Worm (Caenorhabditis elegans) whole organism, L3 larva: Measurements from ENCODE around the gene srh-290.

ENCODE experiments used
- R02D3.7 ChIP-seq: fragments of 150-350 bp; optimal IDR thresholded peaks from 2 replicates; lab custom pipeline; 2014; ENCODE audit warnings: missing biosample characterization, missing genetic modification characterization
- aly-2 ChIP-seq: fragments of 150-350 bp; optimal IDR thresholded peaks from 2 replicates; lab custom pipeline; 2014; ENCODE audit warnings: missing biosample characterization, missing genetic modification characterization
- ama-1 ChIP-seq: fragments of 150-350 bp; optimal IDR thresholded peaks from 2 replicates; lab custom pipeline; 2018
- ceh-28 ChIP-seq: fragments of 150-350 bp; optimal IDR thresholded peaks from 2 replicates; lab custom pipeline; 2014; ENCODE audit warnings: missing biosample characterization, missing genetic modification reagents, missing genetic modification characterization
- ceh-82 ChIP-seq: fragments of 150-350 bp; optimal IDR thresholded peaks from 2 replicates; lab custom pipeline; 2014; ENCODE audit warnings: missing biosample characterization, missing genetic modification characterization
- egl-27 ChIP-seq: sonication (generic microtip); optimal IDR thresholded peaks from 4 replicates; lab custom pipeline; 2017; ENCODE audit warnings: missing biosample characterization, missing genetic modification reagents, missing genetic modification characterization
- elt-1 ChIP-seq: fragments of 150-350 bp; optimal IDR thresholded peaks from 2 replicates; lab custom pipeline; 2014; ENCODE audit warnings: missing biosample characterization, missing genetic modification characterization
- elt-2 ChIP-seq: sonication (generic microtip); optimal IDR thresholded peaks from 2 replicates; lab custom pipeline; 2016; ENCODE audit warnings: missing genetic modification reagents, mild to moderate bottlenecking, missing genetic modification characterization, missing compliant biosample characterization
- eor-1 ChIP-seq, 2 experiments: fragments of 150-350 bp; optimal IDR thresholded peaks; 2 replicates each; lab custom pipeline; 2014 to 2018; ENCODE audit warnings: missing biosample characterization in 2 of 2, missing genetic modification characterization in 2 of 2
- fkh-10 ChIP-seq: sonication (generic microtip); optimal IDR thresholded peaks from 2 replicates; lab custom pipeline; 2017; ENCODE audit warnings: missing biosample characterization, missing genetic modification reagents, missing genetic modification characterization
- fos-1 ChIP-seq: fragments of 150-350 bp; optimal IDR thresholded peaks from 2 replicates; lab custom pipeline; 2014; ENCODE audit warnings: missing biosample characterization, missing genetic modification characterization
- hmg-11 ChIP-seq: sonication (generic microtip); optimal IDR thresholded peaks from 2 replicates; lab custom pipeline; 2016; ENCODE audit warnings: missing genetic modification characterization, missing compliant biosample characterization
- jun-1 ChIP-seq: fragments of 150-350 bp; optimal IDR thresholded peaks from 2 replicates; lab custom pipeline; 2014; ENCODE audit warnings: missing biosample characterization, missing genetic modification reagents, missing genetic modification characterization
- lin-15B ChIP-seq: fragments of 150-350 bp; optimal IDR thresholded peaks from 2 replicates; lab custom pipeline; 2014; ENCODE audit warnings: missing biosample characterization, missing genetic modification characterization
- lsy-12 ChIP-seq: sonication (generic microtip); optimal IDR thresholded peaks from 2 replicates; lab custom pipeline; 2016; ENCODE audit warnings: mild to moderate bottlenecking, missing genetic modification characterization, missing compliant biosample characterization
- mdl-1 ChIP-seq: fragments of 150-350 bp; optimal IDR thresholded peaks from 2 replicates; lab custom pipeline; 2014; ENCODE audit warnings: missing biosample characterization, missing genetic modification characterization
- mml-1 ChIP-seq: fragments of 150-350 bp; sonication (generic microtip); optimal IDR thresholded peaks from 3 replicates; lab custom pipeline; 2014; ENCODE audit warnings: missing biosample characterization, missing genetic modification characterization
- nhr-11 ChIP-seq: fragments of 150-350 bp; optimal IDR thresholded peaks from 2 replicates; lab custom pipeline; 2014; ENCODE audit warnings: missing biosample characterization, missing genetic modification characterization
- nhr-12 ChIP-seq: fragments of 150-350 bp; optimal IDR thresholded peaks from 2 replicates; lab custom pipeline; 2014; ENCODE audit warnings: missing biosample characterization, missing genetic modification characterization
- nhr-23 ChIP-seq: fragments of 150-350 bp; optimal IDR thresholded peaks from 2 replicates; lab custom pipeline; 2014; ENCODE audit warnings: missing biosample characterization, missing genetic modification reagents, missing genetic modification characterization
- nhr-237 ChIP-seq: fragments of 150-350 bp; optimal IDR thresholded peaks from 2 replicates; lab custom pipeline; 2014; ENCODE audit warnings: missing biosample characterization, missing genetic modification characterization
- nhr-25 ChIP-seq: sonication (generic microtip); optimal IDR thresholded peaks from 2 replicates; lab custom pipeline; 2017; ENCODE audit warnings: missing biosample characterization, missing genetic modification characterization
- nhr-28 ChIP-seq: fragments of 150-350 bp; optimal IDR thresholded peaks from 2 replicates; lab custom pipeline; 2014; ENCODE audit warnings: missing biosample characterization, missing genetic modification characterization
- nhr-67 ChIP-seq: fragments of 150-350 bp; optimal IDR thresholded peaks from 2 replicates; lab custom pipeline; 2014; ENCODE audit warnings: missing biosample characterization, missing genetic modification characterization
- nhr-76 ChIP-seq: fragments of 150-350 bp; sonication (generic microtip); optimal IDR thresholded peaks from 5 replicates; lab custom pipeline; 2014; ENCODE audit warnings: missing biosample characterization, missing genetic modification characterization
- nhr-77 ChIP-seq: fragments of 150-350 bp; optimal IDR thresholded peaks from 2 replicates; lab custom pipeline; 2014; ENCODE audit warnings: missing biosample characterization, missing genetic modification characterization
- pha-4 ChIP-seq: fragments of 150-350 bp; optimal IDR thresholded peaks from 2 replicates; lab custom pipeline; 2014; ENCODE audit warnings: missing biosample characterization, missing genetic modification reagents, missing genetic modification characterization
- pqm-1 ChIP-seq: fragments of 150-350 bp; optimal IDR thresholded peaks from 2 replicates; lab custom pipeline; 2017; ENCODE audit warnings: missing biosample characterization, missing genetic modification characterization, inconsistent platforms
- sea-2 ChIP-seq: fragments of 150-350 bp; sonication (generic microtip); optimal IDR thresholded peaks from 4 replicates; lab custom pipeline; 2014; ENCODE audit warnings: missing biosample characterization, missing genetic modification reagents, missing genetic modification characterization
- skn-1 ChIP-seq: fragments of 150-350 bp; optimal IDR thresholded peaks from 2 replicates; lab custom pipeline; 2014; ENCODE audit warnings: missing biosample characterization, missing genetic modification characterization
- snpc-4 ChIP-seq: fragments of 150-350 bp; optimal IDR thresholded peaks from 2 replicates; lab custom pipeline; 2014; ENCODE audit warnings: missing biosample characterization, missing genetic modification characterization
- unc-39 ChIP-seq: sonication (generic microtip); optimal IDR thresholded peaks from 4 replicates; lab custom pipeline; 2017; ENCODE audit warnings: missing biosample characterization, missing genetic modification characterization
- unc-62 ChIP-seq: fragments of 150-350 bp; sonication (generic microtip); optimal IDR thresholded peaks from 4 replicates; lab custom pipeline; 2014; ENCODE audit warnings: missing biosample characterization, missing genetic modification reagents, missing genetic modification characterization
- ztf-4 ChIP-seq: fragments of 150-350 bp; optimal IDR thresholded peaks from 2 replicates; lab custom pipeline; 2014; ENCODE audit warnings: missing biosample characterization, missing genetic modification characterization

The srh-290 gene

ce11 chrV:17790191-17790590 lies at the start of gene srh-290:
Gene srh-290, plus strand, starts transcription at chrV:17790491.
- TF ChIP-seq sea-2 (GFP tag; lab: Kevin White, UChicago), result no peak
- TF ChIP-seq nhr-12 (tag; lab: Kevin White, UChicago), result no peak
- TF ChIP-seq fos-1 (tag; lab: Kevin White, UChicago), result no peak
- no peak for TF ChIP-seq lsy-12 (tag; lab: Kevin White, UChicago)
- TF ChIP-seq lin-15B (tag; lab: Kevin White, UChicago), result no peak
- no peak for TF ChIP-seq pha-4 (tag; lab: Kevin White, UChicago)
- no peak for TF ChIP-seq R02D3.7 (tag; lab: Kevin White, UChicago)
- no peak for TF ChIP-seq jun-1 (tag; lab: Kevin White, UChicago)
- TF ChIP-seq nhr-67, result no peak
- TF ChIP-seq fkh-10, result no peak
- no peak for TF ChIP-seq eor-1 (tag; optimal IDR thresholded peaks at IDR 0.05; lab: Kevin White, UChicago)
- TF ChIP-seq elt-2 (tag; lab: Kevin White, UChicago), result no peak
- TF ChIP-seq mml-1 (tag; lab: Kevin White, UChicago), result no peak
- no peak for TF ChIP-seq ama-1 (lab: Kevin White, UChicago)
- no peak for TF ChIP-seq pqm-1 (tag; lab: Kevin White, UChicago)
- TF ChIP-seq nhr-25 (tag; lab: Kevin White, UChicago), result no peak
- TF ChIP-seq nhr-23 (tag; lab: Kevin White, UChicago), result no peak
- TF ChIP-seq snpc-4 (tag; lab: Kevin White, UChicago), result no peak
- no peak for TF ChIP-seq nhr-237
- no peak for TF ChIP-seq aly-2 (tag; lab: Kevin White, UChicago)

ce11 chrV:17743802-17744201 lies 46.5 kb upstream of the srh-290 start:
- TF ChIP-seq aly-2 (tag; lab: Kevin White, UChicago) (no peak), pha-4 (tag; lab: Kevin White, UChicago) (no peak), eor-1 (tag; optimal IDR thresholded peaks at IDR 0.05; lab: Kevin White, UChicago) (no peak), jun-1 (tag; lab: Kevin White, UChicago) (no peak), skn-1 (tag; lab: Kevin White, UChicago) (no peak), pqm-1 (tag; lab: Kevin White, UChicago) (no peak), nhr-25 (tag; lab: Kevin White, UChicago) (no peak), fkh-10 (no peak)
- TF ChIP-seq, all 47 proteins: peak for 0

ce11 chrV:17746959-17747358 lies 43.3 kb upstream of the srh-290 start, which contains the start of gene twk-36:
Gene twk-36, minus strand, starts transcription at chrV:17747059.
- TF ChIP-seq ceh-28, result no peak
- no peak for TF ChIP-seq nhr-76 (tag; lab: Kevin White, UChicago)
- no peak for TF ChIP-seq skn-1 (tag; lab: Kevin White, UChicago)

- TF ChIP-seq fkh-10 (peak; percentile 79), unc-62 (GFP tag; lab: Kevin White, UChicago) (no peak), nhr-28 (tag; lab: Kevin White, UChicago) (no peak), hmg-11 (tag; lab: Kevin White, UChicago) (no peak), ceh-28 (no peak), ceh-82 (no peak), egl-27 (tag; lab: Kevin White, UChicago) (no peak)
These were observed 41.1 kb upstream of the srh-290 start, which contains the start of gene R12G8.1 for ce11 chrV:17749181-17749580. Gene R12G8.1, minus strand, starts transcription at chrV:17749243.

- TF ChIP-seq pha-4 (tag; lab: Kevin White, UChicago) (peak; percentile 46), snpc-4 (tag; lab: Kevin White, UChicago) (no peak), elt-2 (tag; lab: Kevin White, UChicago) (peak; percentile 90), pqm-1 (tag; lab: Kevin White, UChicago) (peak; percentile 67)
These were observed 38.0 kb upstream of the srh-290 start for ce11 chrV:17752340-17752739.

- TF ChIP-seq pha-4 (tag; lab: Kevin White, UChicago) (peak; percentile 31), elt-2 (tag; lab: Kevin White, UChicago) (peak; percentile 82), pqm-1 (tag; lab: Kevin White, UChicago) (peak; percentile 78), nhr-11 (tag; lab: Kevin White, UChicago) (no peak)
These were observed 35.3 kb upstream of the srh-290 start for ce11 chrV:17754999-17755398.

ce11 chrV:17755592-17755991 lies 34.7 kb upstream of the srh-290 start, which contains the start of gene pgp-9:
Gene pgp-9, plus strand, starts transcription at chrV:17755892.
- no peak for TF ChIP-seq elt-1
- no peak for TF ChIP-seq ama-1 (lab: Kevin White, UChicago)
- TF ChIP-seq fos-1 (tag; lab: Kevin White, UChicago), result no peak
- no peak for TF ChIP-seq hmg-11 (tag; lab: Kevin White, UChicago)
- no peak for TF ChIP-seq ztf-4 (tag; lab: Kevin White, UChicago)
- TF ChIP-seq pha-4 (tag; lab: Kevin White, UChicago), result no peak
- no peak for TF ChIP-seq mml-1 (tag; lab: Kevin White, UChicago)
- no peak for TF ChIP-seq unc-39
- no peak for TF ChIP-seq nhr-11 (tag; lab: Kevin White, UChicago)
- no peak for TF ChIP-seq nhr-25 (tag; lab: Kevin White, UChicago)
- no peak for TF ChIP-seq skn-1 (tag; lab: Kevin White, UChicago)
- TF ChIP-seq nhr-12 (tag; lab: Kevin White, UChicago), result no peak
- TF ChIP-seq R02D3.7 (tag; lab: Kevin White, UChicago), result no peak
- no peak for TF ChIP-seq nhr-77 (tag; lab: Kevin White, UChicago)
- no peak for TF ChIP-seq nhr-23 (tag; lab: Kevin White, UChicago)
- no peak for TF ChIP-seq mdl-1 (tag; lab: Kevin White, UChicago)
